Fruit fly (Drosophila melanogaster) whole organism, adult: ENCODE data around the gene asun.

Experiments used
- CG12768 ChIP-seq: fragments of 200-800 bp; sonication (Bioruptor generic); optimal IDR thresholded peaks from 2 replicates; lab custom pipeline; 2017; ENCODE audit warnings: missing biosample characterization, missing genetic modification characterization, mild to moderate bottlenecking, moderate library complexity, missing genetic modification reagents
- CG14711 ChIP-seq: fragments of 200-800 bp; sonication (Bioruptor generic); optimal IDR thresholded peaks from 2 replicates; lab custom pipeline; 2018; ENCODE audit warnings: missing biosample characterization, mild to moderate bottlenecking, missing genetic modification characterization, moderate library complexity
- CG33017 ChIP-seq: fragments of 200-800 bp; sonication (Bioruptor generic); optimal IDR thresholded peaks from 2 replicates; lab custom pipeline; 2018; ENCODE audit warnings: missing biosample characterization, mild to moderate bottlenecking, missing genetic modification characterization, moderate library complexity
- CG7045 ChIP-seq: fragments of 200-800 bp; sonication (Bioruptor generic); optimal IDR thresholded peaks from 2 replicates; lab custom pipeline; 2017; ENCODE audit warnings: missing biosample characterization, mild to moderate bottlenecking, missing genetic modification characterization
- bab1 ChIP-seq: fragments of 200-800 bp; sonication (Bioruptor generic); optimal IDR thresholded peaks from 3 replicates; lab custom pipeline; 2019; ENCODE audit warnings: missing biosample characterization, mild to moderate bottlenecking, missing genetic modification characterization, moderate library complexity
- cic ChIP-seq: fragments of 200-800 bp; sonication (Bioruptor generic); optimal IDR thresholded peaks from 2 replicates; lab custom pipeline; 2017; ENCODE audit warnings: missing biosample characterization, mild to moderate bottlenecking, missing genetic modification characterization, moderate library complexity
- cnc ChIP-seq, 2 experiments: fragments of >200 bp; optimal IDR thresholded peaks; 2 replicates each; lab custom pipeline; 2017
- pad ChIP-seq: fragments of 200-800 bp; sonication (Bioruptor generic); optimal IDR thresholded peaks from 3 replicates; lab custom pipeline; 2017; ENCODE audit warnings: missing biosample characterization, missing genetic modification characterization, mild to moderate bottlenecking, moderate library complexity, missing genetic modification reagents

dm6 chr3R:16282080-16282690 lies 18.1 kb downstream of the asun start:
- TF ChIP-seq cic (GFP tag; lab: Kevin White, UChicago): no peak
- no peak for TF ChIP-seq CG7045 (GFP tag; lab: Kevin White, UChicago)
- TF ChIP-seq cnc (optimal IDR thresholded peaks at IDR 0.05; lab: Kevin White, UChicago): no peak
- no peak for TF ChIP-seq bab1 (GFP tag; lab: Kevin White, UChicago)
- no peak for TF ChIP-seq CG12768
- TF ChIP-seq CG14711: no peak
- no peak for TF ChIP-seq pad (GFP tag; lab: Kevin White, UChicago)
- TF ChIP-seq CG33017 (tag; lab: Kevin White, UChicago): no peak
